Worm (Caenorhabditis elegans) whole organism, early embryonic: ENCODE measurements around the gene F01F1.14.
A peak's percentile ranks its signal among the peaks of the same experiment; 100 is the strongest.

Source experiments
- B0310.2 ChIP-seq: sonication (generic microtip); optimal IDR thresholded peaks from 2 replicates; lab custom pipeline; 2016; ENCODE audit warnings: mild to moderate bottlenecking, missing genetic modification characterization, missing compliant biosample characterization
- F13C5.2 ChIP-seq: sonication (generic microtip); optimal IDR thresholded peaks from 2 replicates; lab custom pipeline; 2017; ENCODE audit warnings: mild to moderate bottlenecking, missing genetic modification characterization, inconsistent platforms, missing compliant biosample characterization
- aly-1 ChIP-seq: sonication (generic microtip); optimal IDR thresholded peaks from 2 replicates; lab custom pipeline; 2016; ENCODE audit warnings: missing genetic modification characterization, missing compliant biosample characterization
- ama-1 ChIP-seq: fragments of 150-350 bp; optimal IDR thresholded peaks from 2 replicates; lab custom pipeline; 2014
- ceh-13 ChIP-seq: fragments of 200-800 bp; sonication (Bioruptor generic); optimal IDR thresholded peaks from 2 replicates; lab custom pipeline; 2018; ENCODE audit warnings: mild to moderate bottlenecking, missing genetic modification characterization, missing compliant biosample characterization
- ceh-36 ChIP-seq: sonication (generic microtip); optimal IDR thresholded peaks from 2 replicates; lab custom pipeline; 2016; ENCODE audit warnings: missing genetic modification characterization, inconsistent platforms, missing compliant biosample characterization
- ets-7 ChIP-seq: sonication (generic microtip); optimal IDR thresholded peaks from 2 replicates; lab custom pipeline; 2016; ENCODE audit warnings: missing genotype, missing genetic modification characterization, missing compliant biosample characterization
- flt-1 ChIP-seq: fragments of 200-800 bp; sonication (Bioruptor generic); IDR thresholded peaks from 2 replicates; pipeline ENCODE4 v1.3.6; 2022; ENCODE audit warnings: missing genetic modification characterization, missing compliant biosample characterization
- hmbx-1 ChIP-seq: sonication (generic microtip); optimal IDR thresholded peaks from 2 replicates; lab custom pipeline; 2016; ENCODE audit warnings: mild to moderate bottlenecking, missing genetic modification characterization, missing compliant biosample characterization
- hmg-4 ChIP-seq: fragments of 200-800 bp; sonication (Bioruptor generic); optimal IDR thresholded peaks from 2 replicates; lab custom pipeline; 2018; ENCODE audit warnings: mild to moderate bottlenecking, missing genetic modification characterization, missing compliant biosample characterization
- hnd-1 ChIP-seq: sonication (generic microtip); optimal IDR thresholded peaks from 2 replicates; lab custom pipeline; 2016; ENCODE audit warnings: missing genetic modification characterization, missing compliant biosample characterization
- pes-1 ChIP-seq: fragments of 200-800 bp; sonication (Bioruptor generic); IDR thresholded peaks from 2 replicates; pipeline ENCODE4 v1.3.6; 2022; ENCODE audit warnings: missing genetic modification reagents, missing genetic modification characterization, missing compliant biosample characterization
- scrt-1 ChIP-seq: fragments of 200-800 bp; sonication (Bioruptor generic); IDR thresholded peaks from 2 replicates; pipeline ENCODE4 v1.3.6; 2022; ENCODE audit warnings: missing genetic modification characterization, missing compliant biosample characterization
- sea-1 ChIP-seq: fragments of 200-800 bp; sonication (Bioruptor generic); conservative IDR thresholded peaks from 2 replicates; pipeline ENCODE4 v1.3.6; 2022; ENCODE audit warnings: missing genetic modification characterization, missing compliant biosample characterization
- tbx-11 ChIP-seq: fragments of 200-800 bp; sonication (Bioruptor generic); IDR thresholded peaks from 2 replicates; pipeline ENCODE4 v1.3.6; 2022; ENCODE audit warnings: missing genetic modification characterization, missing compliant biosample characterization
- tbx-37 ChIP-seq: fragments of 200-800 bp; sonication (Bioruptor generic); conservative IDR thresholded peaks from 2 replicates; pipeline ENCODE4 v1.3.6; 2022; ENCODE audit warnings: missing genetic modification reagents, missing genetic modification characterization, missing compliant biosample characterization
- tra-4 ChIP-seq: sonication (generic microtip); optimal IDR thresholded peaks from 2 replicates; lab custom pipeline; 2017; ENCODE audit warnings: missing genetic modification characterization, missing compliant biosample characterization

Gene F01F1.14

ce11 chrIII:5864270-5864669 lies 18.5 kb downstream of the F01F1.14 start, which contains the start of gene rabn-5:
Gene rabn-5, plus strand, starts transcription at chrIII:5864553.
- TF ChIP-seq tra-4 (tag; lab: Kevin White, UChicago) (no peak), aly-1 (tag; lab: Kevin White, UChicago) (no peak), F13C5.2 (tag; lab: Kevin White, UChicago) (no peak), sea-1 (GFP tag; lab: Robert Waterston, UW) (no peak), tbx-37 (GFP tag; lab: Robert Waterston, UW) (no peak), scrt-1 (GFP tag; lab: Robert Waterston, UW) (no peak), hmbx-1 (tag; lab: Kevin White, UChicago) (no peak), pes-1 (GFP tag; lab: Robert Waterston, UW) (no peak), ceh-36 (tag; lab: Kevin White, UChicago) (no peak), tbx-11 (GFP tag; lab: Robert Waterston, UW) (no peak), ceh-13 (GFP tag; lab: Kevin White, UChicago) (no peak), B0310.2 (tag; lab: Kevin White, UChicago) (no peak), flt-1 (GFP tag; lab: Robert Waterston, UW) (no peak), hmg-4 (GFP tag; lab: Kevin White, UChicago) (no peak)

ce11 chrIII:5863774-5864173 lies 18.9 kb downstream of the F01F1.14 start, which contains the start of gene dnpp-1:
Gene dnpp-1, minus strand, starts transcription at chrIII:5863803.
- TF ChIP-seq sea-1 (GFP tag; lab: Robert Waterston, UW) (no peak), tbx-11 (GFP tag; lab: Robert Waterston, UW) (no peak), ets-7 (tag; lab: Kevin White, UChicago) (no peak)

- TF ChIP-seq sea-1 (GFP tag; lab: Robert Waterston, UW) (no peak), tbx-11 (GFP tag; lab: Robert Waterston, UW) (no peak), ceh-13 (GFP tag; lab: Kevin White, UChicago) (no peak), tra-4 (tag; lab: Kevin White, UChicago) (no peak), hmbx-1 (tag; lab: Kevin White, UChicago) (no peak), tbx-37 (GFP tag; lab: Robert Waterston, UW) (no peak)
These were observed 23.7 kb downstream of the F01F1.14 start, which contains the start of gene dpf-4 for ce11 chrIII:5859008-5859407. Gene dpf-4, plus strand, starts transcription at chrIII:5859308.

- no peak for TF ChIP-seq flt-1 (GFP tag; lab: Robert Waterston, UW)
- no peak for TF ChIP-seq sea-1 (GFP tag; lab: Robert Waterston, UW)
- TF ChIP-seq ets-7 (tag; lab: Kevin White, UChicago): no peak
- TF ChIP-seq hmg-4 (GFP tag; lab: Kevin White, UChicago): peak; percentile 3
- no peak for TF ChIP-seq tbx-11 (GFP tag; lab: Robert Waterston, UW)
- no peak for TF ChIP-seq tra-4 (tag; lab: Kevin White, UChicago)
- TF ChIP-seq F13C5.2 (tag; lab: Kevin White, UChicago): peak; percentile 65
These were observed 27.0 kb downstream of the F01F1.14 start, which contains the start of the genes cct-6 and alh-9 for ce11 chrIII:5855637-5856179. Gene cct-6, minus strand, starts transcription at chrIII:5855687. Gene alh-9, plus strand, starts transcription at chrIII:5856018.

- TF ChIP-seq B0310.2 (tag; lab: Kevin White, UChicago) (no peak), tra-4 (tag; lab: Kevin White, UChicago) (no peak), ama-1 (lab: Kevin White, UChicago) (no peak), flt-1 (GFP tag; lab: Robert Waterston, UW) (no peak), F13C5.2 (tag; lab: Kevin White, UChicago) (no peak), aly-1 (tag; lab: Kevin White, UChicago) (no peak), pes-1 (GFP tag; lab: Robert Waterston, UW) (no peak), hnd-1 (tag; lab: Kevin White, UChicago) (no peak), tbx-11 (GFP tag; lab: Robert Waterston, UW) (no peak), tbx-37 (GFP tag; lab: Robert Waterston, UW) (no peak; the same call in 1 of the 2 replicates), hmbx-1 (tag; lab: Kevin White, UChicago) (no peak), sea-1 (GFP tag; lab: Robert Waterston, UW) (no peak), ets-7 (tag; lab: Kevin White, UChicago) (no peak), scrt-1 (GFP tag; lab: Robert Waterston, UW) (no peak), ceh-36 (tag; lab: Kevin White, UChicago) (no peak), hmg-4 (GFP tag; lab: Kevin White, UChicago) (no peak), ceh-13 (GFP tag; lab: Kevin White, UChicago) (no peak)
These were observed 29.5 kb downstream of the F01F1.14 start, which contains the start of gene ddx-23 for ce11 chrIII:5853240-5853639. Gene ddx-23, minus strand, starts transcription at chrIII:5853269.

- TF ChIP-seq ceh-13 (GFP tag; lab: Kevin White, UChicago) (no peak), pes-1 (GFP tag; lab: Robert Waterston, UW) (no peak), F13C5.2 (tag; lab: Kevin White, UChicago) (no peak), hmbx-1 (tag; lab: Kevin White, UChicago) (no peak), flt-1 (GFP tag; lab: Robert Waterston, UW) (no peak), sea-1 (GFP tag; lab: Robert Waterston, UW) (no peak), aly-1 (tag; lab: Kevin White, UChicago) (no peak), tra-4 (tag; lab: Kevin White, UChicago) (no peak), ets-7 (tag; lab: Kevin White, UChicago) (no peak), tbx-11 (GFP tag; lab: Robert Waterston, UW) (no peak), hnd-1 (tag; lab: Kevin White, UChicago) (no peak), B0310.2 (tag; lab: Kevin White, UChicago) (no peak), scrt-1 (GFP tag; lab: Robert Waterston, UW) (no peak)
These were observed 36.3 kb downstream of the F01F1.14 start for ce11 chrIII:5846412-5846811.

- TF ChIP-seq hmbx-1 (tag; lab: Kevin White, UChicago): no peak
These were observed 37.2 kb downstream of the F01F1.14 start for ce11 chrIII:5845483-5845882.
